Worm (Caenorhabditis elegans) whole organism, L1 larva: ENCODE measurements around the gene ubc-26.

Source experiments
- C04F5.9 ChIP-seq: sonication (generic microtip); optimal IDR thresholded peaks from 2 replicates; lab custom pipeline; 2016; ENCODE audit warnings: missing genetic modification characterization, missing compliant biosample characterization
- C16A3.4 ChIP-seq: fragments of 150-350 bp; optimal IDR thresholded peaks from 2 replicates; lab custom pipeline; 2014; ENCODE audit warnings: missing biosample characterization, missing genetic modification characterization
- alr-1 ChIP-seq: fragments of 200-800 bp; sonication (Bioruptor generic); optimal IDR thresholded peaks from 2 replicates; lab custom pipeline; 2018; ENCODE audit warnings: borderline replicate concordance, mild to moderate bottlenecking, missing genetic modification characterization, missing compliant biosample characterization
- ama-1 ChIP-seq: fragments of 150-350 bp; optimal IDR thresholded peaks from 2 replicates; lab custom pipeline; 2014
- ceh-82 ChIP-seq, 3 experiments: fragments of 150-350 bp in 1 of 3; sonication (generic microtip) in 2 of 3; optimal IDR thresholded peaks; 2 replicates each; lab custom pipeline; 2014 to 2017; ENCODE audit warnings: missing biosample characterization in 3 of 3, missing genetic modification characterization in 3 of 3
- ceh-88 ChIP-seq: fragments of 200-800 bp; sonication (Bioruptor generic); IDR thresholded peaks from 2 replicates; pipeline ENCODE4 v1.3.6; 2022; ENCODE audit warnings: missing genetic modification characterization, missing compliant biosample characterization
- dpl-1 ChIP-seq, 3 experiments: fragments of 150-350 bp in 2 of 3; sonication (generic microtip) in 1 of 3; optimal IDR thresholded peaks; 2 replicates each; lab custom pipeline; 2014 to 2017; ENCODE audit warnings: missing biosample characterization in 3 of 3, missing genetic modification characterization in 3 of 3, missing genetic modification reagents in 3 of 3
- dsc-1 ChIP-seq: sonication (generic microtip); optimal IDR thresholded peaks from 2 replicates; lab custom pipeline; 2016; ENCODE audit warnings: mild to moderate bottlenecking, missing genetic modification characterization, missing compliant biosample characterization
- egl-13 ChIP-seq: sonication (generic microtip); optimal IDR thresholded peaks from 2 replicates; lab custom pipeline; 2016; ENCODE audit warnings: missing genotype, missing genetic modification reagents, missing genetic modification characterization, missing compliant biosample characterization
- elt-3 ChIP-seq, 6 experiments: fragments of 150-350 bp in 1 of 6; sonication (generic microtip); optimal IDR thresholded peaks; 2 replicates each; lab custom pipeline; 2017 to 2018; ENCODE audit warnings: missing biosample characterization in 6 of 6, missing genetic modification characterization in 6 of 6, inconsistent platforms in 1 of 6
- ets-5 ChIP-seq: fragments of 200-800 bp; sonication (Bioruptor generic); IDR thresholded peaks from 2 replicates; pipeline ENCODE4 v1.3.6; 2022; ENCODE audit warnings: missing genetic modification characterization, missing compliant biosample characterization
- fkh-8 ChIP-seq: sonication (generic microtip); optimal IDR thresholded peaks from 2 replicates; lab custom pipeline; 2016; ENCODE audit warnings: mild to moderate bottlenecking, missing genetic modification characterization, missing compliant biosample characterization
- fos-1 ChIP-seq: fragments of 150-350 bp; optimal IDR thresholded peaks from 2 replicates; lab custom pipeline; 2014; ENCODE audit warnings: missing biosample characterization, missing genetic modification characterization
- hlh-4 ChIP-seq: sonication (generic microtip); optimal IDR thresholded peaks from 2 replicates; lab custom pipeline; 2016; ENCODE audit warnings: mild to moderate bottlenecking, missing genetic modification characterization, missing compliant biosample characterization
- isw-1 ChIP-seq: fragments of 200-800 bp; sonication (Bioruptor generic); IDR thresholded peaks from 2 replicates; pipeline ENCODE4 v1.3.6; 2022; ENCODE audit warnings: missing genetic modification characterization, missing compliant biosample characterization
- lin-13 ChIP-seq: fragments of 150-350 bp; optimal IDR thresholded peaks from 2 replicates; lab custom pipeline; 2014; ENCODE audit warnings: missing biosample characterization, missing genetic modification reagents, missing genetic modification characterization
- lsy-2 ChIP-seq, 2 experiments: fragments of 150-350 bp; optimal IDR thresholded peaks; 2 replicates each; lab custom pipeline; 2014; ENCODE audit warnings: missing biosample characterization in 2 of 2, missing genetic modification characterization in 2 of 2
- mab-9 ChIP-seq: fragments of 200-800 bp; sonication (Bioruptor generic); IDR thresholded peaks from 2 replicates; pipeline ENCODE4 v1.3.6; 2022; ENCODE audit warnings: missing genetic modification reagents, missing genetic modification characterization, missing compliant biosample characterization
- mdl-1 ChIP-seq, 2 experiments: fragments of 150-350 bp; optimal IDR thresholded peaks; 2 replicates each; lab custom pipeline; 2014 to 2017; ENCODE audit warnings: missing biosample characterization in 2 of 2, missing genetic modification characterization in 2 of 2, inconsistent platforms in 1 of 2
- mef-2 ChIP-seq: fragments of 150-350 bp; optimal IDR thresholded peaks from 2 replicates; lab custom pipeline; 2014; ENCODE audit warnings: missing biosample characterization, missing genetic modification characterization
- nhr-47 ChIP-seq: sonication (generic microtip); optimal IDR thresholded peaks from 2 replicates; lab custom pipeline; 2016; ENCODE audit warnings: mild to moderate bottlenecking, missing genetic modification characterization, moderate library complexity, missing compliant biosample characterization
- nhr-77 ChIP-seq: fragments of 150-350 bp; optimal IDR thresholded peaks from 2 replicates; lab custom pipeline; 2014; ENCODE audit warnings: missing biosample characterization, missing genetic modification characterization
- nhr-85 ChIP-seq: sonication (generic microtip); peaks from one replicate; lab custom pipeline; 2016; ENCODE audit warnings: missing genetic modification characterization, inconsistent platforms, missing compliant biosample characterization
- pag-3 ChIP-seq: sonication (generic microtip); optimal IDR thresholded peaks from 2 replicates; lab custom pipeline; 2017; ENCODE audit warnings: missing genetic modification characterization, mild to moderate bottlenecking, missing compliant biosample characterization, antibody characterized with exemption, borderline replicate concordance; ENCODE audit not compliant: insufficient read depth
- pax-3 ChIP-seq: fragments of 200-800 bp; sonication (Bioruptor generic); optimal IDR thresholded peaks from 2 replicates; lab custom pipeline; 2018; ENCODE audit warnings: mild to moderate bottlenecking, missing genetic modification characterization, moderate library complexity, missing compliant biosample characterization
- pqm-1 ChIP-seq: sonication (generic microtip); optimal IDR thresholded peaks from 3 replicates; lab custom pipeline; 2017; ENCODE audit warnings: missing biosample characterization, missing genetic modification characterization
- skn-1 ChIP-seq: fragments of 150-350 bp; optimal IDR thresholded peaks from 2 replicates; lab custom pipeline; 2014; ENCODE audit warnings: missing biosample characterization, missing genetic modification characterization
- sptf-1 ChIP-seq: fragments of 150-350 bp; optimal IDR thresholded peaks from 2 replicates; lab custom pipeline; 2014; ENCODE audit warnings: missing biosample characterization, missing genetic modification characterization
- sup-37 ChIP-seq: fragments of 200-800 bp; sonication (Bioruptor generic); optimal IDR thresholded peaks from 2 replicates; lab custom pipeline; 2018; ENCODE audit warnings: mild to moderate bottlenecking, missing genetic modification characterization, missing compliant biosample characterization
- unc-62 ChIP-seq: fragments of 150-350 bp; optimal IDR thresholded peaks from 2 replicates; lab custom pipeline; 2014; ENCODE audit warnings: missing biosample characterization, missing genetic modification reagents, missing genetic modification characterization
- vab-15 ChIP-seq: sonication (generic microtip); optimal IDR thresholded peaks from 2 replicates; lab custom pipeline; 2017; ENCODE audit warnings: missing genotype, mild to moderate bottlenecking, missing genetic modification characterization, missing compliant biosample characterization
- xbp-1 ChIP-seq: sonication (generic microtip); optimal IDR thresholded peaks from 2 replicates; lab custom pipeline; 2016; ENCODE audit warnings: missing genetic modification characterization, missing compliant biosample characterization
- zag-1 ChIP-seq: fragments of 150-350 bp; optimal IDR thresholded peaks from 2 replicates; lab custom pipeline; 2014; ENCODE audit warnings: missing biosample characterization, missing genetic modification characterization

ubc-26 gene

ce11 chrII:2888957-2889630 is 11.1 kb downstream of the ubc-26 start, which contains the start of gene pinn-1 (continued):
- TF ChIP-seq zag-1 (tag; lab: Kevin White, UChicago) (no peak), pqm-1 (tag; lab: Kevin White, UChicago) (peak; percentile 49)

DNA sequence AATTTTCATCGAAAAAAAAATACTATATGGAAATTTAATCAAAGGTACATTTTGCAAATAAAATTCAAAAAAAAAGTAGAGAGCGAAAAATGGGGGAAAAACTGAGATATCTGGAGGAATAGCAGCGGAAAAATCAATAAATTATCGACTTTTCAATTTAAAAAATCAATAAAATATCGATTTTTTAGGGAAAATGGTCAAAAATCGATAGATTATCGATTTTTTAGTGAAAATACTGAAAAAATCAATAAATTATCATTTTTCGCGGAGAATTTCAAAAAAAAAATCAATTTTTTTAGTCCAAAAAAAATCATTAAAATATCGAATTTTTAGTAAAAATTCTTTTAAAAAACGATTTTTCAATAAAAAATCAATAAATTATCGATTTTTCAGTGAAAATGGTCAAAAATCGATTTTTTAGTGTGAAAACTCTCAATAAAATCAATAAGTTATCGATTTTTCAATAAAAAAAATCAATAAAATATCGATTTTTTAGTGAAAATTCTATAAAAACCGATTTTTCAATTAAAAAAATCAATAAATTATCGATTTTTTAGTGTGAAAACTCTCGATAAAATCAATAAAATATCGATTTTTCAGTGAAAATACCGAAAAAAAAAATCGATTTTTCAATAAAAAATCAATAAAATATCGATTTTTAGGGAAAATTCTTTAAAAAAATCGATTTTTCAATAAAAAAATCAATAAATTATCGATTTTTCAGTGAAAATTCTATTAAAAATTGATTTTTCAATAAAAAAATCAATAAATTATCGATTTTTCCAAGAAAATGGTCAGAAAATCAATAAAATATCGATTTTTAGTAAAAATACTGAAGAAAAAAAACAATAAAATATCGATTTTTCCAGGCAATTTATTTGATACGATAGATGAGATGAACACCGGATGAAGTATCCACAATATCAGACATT is 14.4 kb downstream of the ubc-26 start:
- TF ChIP-seq dsc-1 (tag; lab: Kevin White, UChicago) = no peak
- no peak for TF ChIP-seq pag-3 (tag; lab: Kevin White, UChicago)
- TF ChIP-seq xbp-1 (tag; lab: Kevin White, UChicago) = no peak
- TF ChIP-seq nhr-77 (tag; lab: Kevin White, UChicago) = no peak
- TF ChIP-seq unc-62 = no peak
- TF ChIP-seq egl-13 (tag; lab: Kevin White, UChicago) = no peak
- TF ChIP-seq alr-1 (tag; lab: Kevin White, UChicago) = no peak
- no peak for TF ChIP-seq isw-1 (GFP tag; lab: Robert Waterston, UW)
- no peak for TF ChIP-seq ceh-82 (tag; optimal IDR thresholded peaks at IDR 0.05; lab: Kevin White, UChicago)
- no peak for TF ChIP-seq fkh-8 (tag; lab: Kevin White, UChicago)
- no peak for TF ChIP-seq skn-1 (tag; lab: Kevin White, UChicago)

DNA sequence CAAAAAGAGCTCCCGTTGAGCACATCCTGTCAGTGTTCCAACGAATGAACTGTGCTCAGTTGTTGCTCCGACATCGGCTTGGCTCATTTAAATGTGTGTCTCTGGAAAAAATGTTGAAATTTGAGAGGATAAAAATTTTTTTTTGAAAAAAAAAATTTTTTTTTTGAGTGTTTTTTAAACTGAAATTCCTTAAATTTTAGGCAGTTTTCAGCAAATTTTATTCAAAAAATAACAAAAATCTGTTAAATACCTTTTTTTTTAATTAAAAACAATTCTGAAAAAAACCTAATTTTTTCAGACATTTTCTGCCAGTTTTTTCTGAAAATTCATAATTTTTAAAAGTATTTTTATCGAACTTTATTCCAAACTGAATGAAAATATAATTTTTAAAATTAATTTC is 15.3 kb downstream of the ubc-26 start, which contains the start of gene pigw-1:
pigw-1 (minus strand) TSS at position 101 of the 400 bp plus-strand sequence.
- TF ChIP-seq ama-1 (lab: Kevin White, UChicago) = no peak
- TF ChIP-seq lsy-2 (tag; optimal IDR thresholded peaks at IDR 0.05; lab: Kevin White, UChicago) = no peak
- TF ChIP-seq ceh-82 (tag; optimal IDR thresholded peaks at IDR 0.05; lab: Kevin White, UChicago) = no peak
- TF ChIP-seq zag-1 (tag; lab: Kevin White, UChicago) = no peak
- no peak for TF ChIP-seq hlh-4 (tag; lab: Kevin White, UChicago)
- TF ChIP-seq nhr-47 (tag; lab: Kevin White, UChicago) = no peak
- no peak for TF ChIP-seq elt-3 (tag; optimal IDR thresholded peaks at IDR 0.05; lab: Kevin White, UChicago)
- no peak for TF ChIP-seq dpl-1 (GFP tag; optimal IDR thresholded peaks at IDR 0.05; lab: Kevin White, UChicago)
- TF ChIP-seq dsc-1 (tag; lab: Kevin White, UChicago) = no peak
- no peak for TF ChIP-seq isw-1 (GFP tag; lab: Robert Waterston, UW)
- TF ChIP-seq mef-2 (tag; lab: Kevin White, UChicago) = no peak

DNA sequence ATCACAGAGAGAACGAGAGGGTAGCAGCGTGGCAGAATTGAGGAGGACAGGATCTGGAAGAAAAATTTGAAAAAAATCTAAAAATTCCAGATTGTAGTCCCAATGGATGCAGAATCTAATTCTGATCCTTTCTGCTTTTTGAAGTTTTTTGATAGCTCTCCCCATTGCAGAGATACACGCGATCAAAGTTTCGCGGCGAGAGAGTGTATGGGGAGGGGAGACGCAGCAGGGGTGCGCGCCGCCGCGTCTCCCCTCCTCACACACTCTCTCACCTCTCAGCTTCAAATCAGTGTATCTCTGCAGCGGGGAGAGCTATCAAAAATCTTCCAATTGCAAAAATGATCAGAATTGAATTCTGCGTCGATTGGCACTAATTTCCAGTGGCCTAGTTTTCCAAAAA is 19.1 kb downstream of the ubc-26 start:
- TF ChIP-seq ets-5 (GFP tag; lab: Robert Waterston, UW) = no peak
- TF ChIP-seq lin-13 (GFP tag; lab: Kevin White, UChicago) = peak; percentile 16

- TF ChIP-seq sptf-1 (tag; lab: Kevin White, UChicago) (no peak), alr-1 (tag; lab: Kevin White, UChicago) (no peak), sup-37 (GFP tag; lab: Kevin White, UChicago) (no peak), mef-2 (tag; lab: Kevin White, UChicago) (no peak), mdl-1 (tag; optimal IDR thresholded peaks at IDR 0.05; lab: Kevin White, UChicago) (no peak), C04F5.9 (tag; lab: Kevin White, UChicago) (no peak), fos-1 (no peak), ceh-88 (no peak), pag-3 (tag; lab: Kevin White, UChicago) (no peak), nhr-85 (tag; lab: Kevin White, UChicago) (no peak), vab-15 (no peak), nhr-47 (tag; lab: Kevin White, UChicago) (no peak), mab-9 (GFP tag; lab: Robert Waterston, UW) (no peak), egl-13 (tag; lab: Kevin White, UChicago) (no peak), dsc-1 (tag; lab: Kevin White, UChicago) (no peak), xbp-1 (tag; lab: Kevin White, UChicago) (no peak), pax-3 (no peak), C16A3.4 (tag; lab: Kevin White, UChicago) (no peak)
These were observed 21.2 kb downstream of the ubc-26 start for ce11 chrII:2878909-2879308.
